Worm (Caenorhabditis elegans): ENCODE results near the gene srx-50.

Gene srx-50

DNA sequence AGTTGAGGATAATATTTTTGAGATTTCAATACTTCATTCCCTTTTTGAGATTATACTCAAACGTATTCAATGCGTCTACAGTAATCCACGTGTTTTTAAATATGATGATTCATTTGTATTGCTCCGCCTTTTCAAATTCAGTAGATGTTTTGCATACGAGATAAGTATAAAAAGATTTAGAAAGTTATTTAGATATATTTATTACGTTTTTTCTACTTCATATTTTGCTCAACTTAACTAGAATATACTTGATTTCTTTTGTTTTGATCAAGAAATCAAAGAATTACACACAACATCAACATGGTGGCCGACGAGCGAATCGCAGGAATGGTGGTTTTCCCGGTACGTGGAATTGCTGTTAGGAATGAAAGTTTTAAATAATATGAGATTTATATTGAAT lies at the start of gene srx-50:
Gene srx-50 (plus strand): TSS at position 301 of the 400 bp plus-strand sequence.
- TF ChIP-seq T22C8.4 (GFP tag; IDR thresholded peaks at IDR 0.05) (no peak), klf-2 (GFP tag; conservative IDR thresholded peaks at IDR 0.05) (no peak), ztf-29 (GFP tag; IDR thresholded peaks at IDR 0.05) (no peak), cog-1 (tag; optimal IDR thresholded peaks at IDR 0.05) (no peak), tab-1 (GFP tag; IDR thresholded peaks at IDR 0.05) (no peak), ztf-23 (GFP tag; IDR thresholded peaks at IDR 0.05) (no peak), flt-1 (GFP tag; IDR thresholded peaks at IDR 0.05) (no peak), ref-1 (GFP tag; conservative IDR thresholded peaks at IDR 0.05) (no peak), med-1 (GFP tag; optimal IDR thresholded peaks at IDR 0.05; ENCODE audit: insufficient read depth) (no peak)

- TF ChIP-seq ztf-23 (GFP tag; IDR thresholded peaks at IDR 0.05), result no peak
- TF ChIP-seq flt-1 (GFP tag; IDR thresholded peaks at IDR 0.05), result no peak
- TF ChIP-seq T22C8.4 (GFP tag; IDR thresholded peaks at IDR 0.05), result no peak
- TF ChIP-seq med-1 (GFP tag; optimal IDR thresholded peaks at IDR 0.05; ENCODE audit: insufficient read depth), result no peak
Measured at ce11 chrIV:7009531-7009930, 48.2 kb upstream of the srx-50 start, which contains the start of gene C25A8.2. Gene C25A8.2 (plus strand): TSS chrIV:7009831.

- TF ChIP-seq ztf-29 (GFP tag; IDR thresholded peaks at IDR 0.05) (no peak), flt-1 (GFP tag; IDR thresholded peaks at IDR 0.05) (no peak)
Measured at ce11 chrIV:7010195-7010594, 47.6 kb upstream of the srx-50 start.

- TF ChIP-seq tab-1 (GFP tag; IDR thresholded peaks at IDR 0.05), result no peak
- no peak for TF ChIP-seq ref-1 (GFP tag; conservative IDR thresholded peaks at IDR 0.05)
- TF ChIP-seq klf-2 (GFP tag; conservative IDR thresholded peaks at IDR 0.05), result no peak
- TF ChIP-seq T22C8.4 (GFP tag; IDR thresholded peaks at IDR 0.05), result no peak
- no peak for TF ChIP-seq ztf-29 (GFP tag; IDR thresholded peaks at IDR 0.05)
- no peak for TF ChIP-seq flt-1 (GFP tag; IDR thresholded peaks at IDR 0.05)
- no peak for TF ChIP-seq cog-1 (tag; optimal IDR thresholded peaks at IDR 0.05)
- no peak for TF ChIP-seq ztf-23 (GFP tag; IDR thresholded peaks at IDR 0.05)
- no peak for TF ChIP-seq med-1 (GFP tag; optimal IDR thresholded peaks at IDR 0.05; ENCODE audit: insufficient read depth)
Measured at ce11 chrIV:7010835-7011234, 46.9 kb upstream of the srx-50 start, which contains the start of gene C25A8.1. Gene C25A8.1 (plus strand): TSS chrIV:7011135.

- no peak for TF ChIP-seq T22C8.4 (GFP tag; IDR thresholded peaks at IDR 0.05)
- TF ChIP-seq flt-1 (GFP tag; IDR thresholded peaks at IDR 0.05), result no peak
- TF ChIP-seq ztf-23 (GFP tag; IDR thresholded peaks at IDR 0.05), result no peak
- TF ChIP-seq klf-2 (GFP tag; conservative IDR thresholded peaks at IDR 0.05), result no peak
- TF ChIP-seq ztf-29 (GFP tag; IDR thresholded peaks at IDR 0.05), result no peak
- no peak for TF ChIP-seq cog-1 (tag; optimal IDR thresholded peaks at IDR 0.05)
- no peak for TF ChIP-seq ref-1 (GFP tag; conservative IDR thresholded peaks at IDR 0.05)
- TF ChIP-seq tab-1 (GFP tag; IDR thresholded peaks at IDR 0.05), result no peak
- no peak for TF ChIP-seq med-1 (GFP tag; optimal IDR thresholded peaks at IDR 0.05; ENCODE audit: insufficient read depth)
Measured at ce11 chrIV:7011728-7012127, 46.0 kb upstream of the srx-50 start, which contains the start of gene trxr-1. Gene trxr-1 (plus strand): TSS chrIV:7011954.

DNA sequence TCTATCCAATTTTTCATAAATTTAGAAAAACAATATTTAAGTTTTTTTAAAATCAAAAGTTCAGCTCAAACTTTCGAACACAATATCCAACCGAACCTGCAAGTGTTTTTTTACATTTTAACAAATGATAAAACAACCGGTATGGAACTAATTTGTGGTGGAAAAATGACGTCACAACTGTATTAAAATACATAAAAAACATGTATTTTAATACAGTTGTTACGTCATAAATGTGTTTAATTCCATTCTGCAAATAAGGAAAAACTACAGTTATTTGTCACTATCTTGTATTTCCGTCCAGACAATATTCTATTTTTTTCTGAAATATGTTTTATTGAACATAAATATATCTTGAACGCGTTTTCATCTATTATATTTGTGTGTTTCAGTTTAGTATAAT lies 45.6 kb upstream of the srx-50 start:
- TF ChIP-seq med-1 (GFP tag; optimal IDR thresholded peaks at IDR 0.05; ENCODE audit: insufficient read depth) (no peak), ref-1 (GFP tag; conservative IDR thresholded peaks at IDR 0.05) (no peak), T22C8.4 (GFP tag; IDR thresholded peaks at IDR 0.05) (no peak), tab-1 (GFP tag; IDR thresholded peaks at IDR 0.05) (no peak), ztf-23 (GFP tag; IDR thresholded peaks at IDR 0.05) (no peak), ztf-29 (GFP tag; IDR thresholded peaks at IDR 0.05) (no peak), cog-1 (tag; optimal IDR thresholded peaks at IDR 0.05) (no peak), klf-2 (GFP tag; conservative IDR thresholded peaks at IDR 0.05) (no peak), flt-1 (GFP tag; IDR thresholded peaks at IDR 0.05) (no peak)

- TF ChIP-seq cog-1 (tag; optimal IDR thresholded peaks at IDR 0.05), result no peak
- no peak for TF ChIP-seq klf-2 (GFP tag; conservative IDR thresholded peaks at IDR 0.05)
- TF ChIP-seq ztf-29 (GFP tag; IDR thresholded peaks at IDR 0.05), result no peak
- TF ChIP-seq med-1 (GFP tag; optimal IDR thresholded peaks at IDR 0.05; ENCODE audit: insufficient read depth), result no peak
- TF ChIP-seq T22C8.4 (GFP tag; IDR thresholded peaks at IDR 0.05), result no peak
- no peak for TF ChIP-seq flt-1 (GFP tag; IDR thresholded peaks at IDR 0.05)
- TF ChIP-seq ref-1 (GFP tag; conservative IDR thresholded peaks at IDR 0.05), result no peak
- TF ChIP-seq ztf-23 (GFP tag; IDR thresholded peaks at IDR 0.05), result no peak
- no peak for TF ChIP-seq tab-1 (GFP tag; IDR thresholded peaks at IDR 0.05)
Measured at ce11 chrIV:7012731-7013445, 44.9 kb upstream of the srx-50 start.

- no peak for TF ChIP-seq cog-1 (tag; optimal IDR thresholded peaks at IDR 0.05)
- TF ChIP-seq ref-1 (GFP tag; conservative IDR thresholded peaks at IDR 0.05), result no peak
- no peak for TF ChIP-seq ztf-29 (GFP tag; IDR thresholded peaks at IDR 0.05)
Measured at ce11 chrIV:7016502-7016901, 41.3 kb upstream of the srx-50 start.

ce11 chrIV:7017123-7017674 lies 40.6 kb upstream of the srx-50 start, which contains the start of gene gldi-4:
Gene gldi-4 (plus strand): TSS chrIV:7017624.
- TF ChIP-seq T22C8.4 (GFP tag; IDR thresholded peaks at IDR 0.05), result no peak
- TF ChIP-seq ztf-23 (GFP tag; IDR thresholded peaks at IDR 0.05), result no peak
- no peak for TF ChIP-seq cog-1 (tag; optimal IDR thresholded peaks at IDR 0.05)
- no peak for TF ChIP-seq klf-2 (GFP tag; conservative IDR thresholded peaks at IDR 0.05)
- no peak for TF ChIP-seq ztf-29 (GFP tag; IDR thresholded peaks at IDR 0.05)
- TF ChIP-seq flt-1 (GFP tag; IDR thresholded peaks at IDR 0.05), result 0 out of 2 replicates have a peak, but pooled peaks have one; percentile 42
- no peak for TF ChIP-seq tab-1 (GFP tag; IDR thresholded peaks at IDR 0.05)
- no peak for TF ChIP-seq ref-1 (GFP tag; conservative IDR thresholded peaks at IDR 0.05)

DNA sequence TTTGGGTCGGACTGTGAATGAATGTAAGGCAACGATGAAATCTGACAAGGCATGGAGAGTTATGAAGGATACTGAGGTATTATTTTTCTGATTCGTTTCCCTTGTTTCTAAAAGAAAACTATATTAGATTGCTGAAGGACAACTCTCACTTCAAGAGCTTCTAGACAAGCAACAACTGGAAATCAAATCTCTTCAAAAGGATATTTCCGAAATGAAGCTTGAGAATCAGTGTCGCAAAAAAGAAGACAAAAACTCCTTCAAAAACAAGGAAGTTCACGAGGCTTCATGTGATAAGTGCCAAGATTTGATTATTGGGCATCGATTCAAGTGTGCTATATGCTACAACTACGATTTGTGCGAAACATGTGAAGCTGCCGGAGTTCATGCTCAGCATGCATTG lies 39.2 kb upstream of the srx-50 start:
- no peak for TF ChIP-seq med-1 (GFP tag; optimal IDR thresholded peaks at IDR 0.05; ENCODE audit: insufficient read depth)
- no peak for TF ChIP-seq ztf-29 (GFP tag; IDR thresholded peaks at IDR 0.05)

Data from whole organism, midembryonic.